Fruit fly (Drosophila melanogaster) whole organism, prepupa: Measurements from ENCODE around the gene CG9411.

ENCODE experiments used
- Blimp-1 ChIP-seq: fragments of 200-800 bp; sonication (Bioruptor generic); optimal IDR thresholded peaks from 3 replicates; lab custom pipeline; 2017; ENCODE audit warnings: missing biosample characterization, missing genetic modification characterization, mild to moderate bottlenecking, moderate library complexity, missing genetic modification reagents
- CG10631 ChIP-seq: fragments of 200-800 bp; sonication (Bioruptor generic); optimal IDR thresholded peaks from 2 replicates; lab custom pipeline; 2016; ENCODE audit warnings: missing biosample characterization, missing genetic modification characterization
- CG11294 ChIP-seq: fragments of 200-800 bp; sonication (Bioruptor generic); IDR thresholded peaks from 2 replicates; pipeline ENCODE4 v1.3.6; 2022; ENCODE audit warnings: missing biosample characterization, missing genetic modification characterization
- CG11902 ChIP-seq: fragments of 200-800 bp; sonication (Bioruptor generic); optimal IDR thresholded peaks from 3 replicates; lab custom pipeline; 2016; ENCODE audit warnings: missing biosample characterization, missing genetic modification characterization
- CG15336 ChIP-seq: fragments of 200-800 bp; sonication (Bioruptor generic); IDR thresholded peaks from 2 replicates; pipeline ENCODE4 v1.3.6; 2022; ENCODE audit warnings: missing biosample characterization, missing genetic modification characterization
- CG1621 ChIP-seq: fragments of 200-800 bp; sonication (Bioruptor generic); optimal IDR thresholded peaks from 3 replicates; lab custom pipeline; 2018; ENCODE audit warnings: missing biosample characterization, mild to moderate bottlenecking, missing genetic modification characterization
- CG3032 ChIP-seq: fragments of 200-800 bp; optimal IDR thresholded peaks from 2 replicates; lab custom pipeline; 2019; ENCODE audit warnings: missing biosample characterization, mild to moderate bottlenecking, missing genetic modification characterization, moderate library complexity
- CG31627 ChIP-seq: fragments of 200-800 bp; sonication (Bioruptor generic); optimal IDR thresholded peaks from 3 replicates; lab custom pipeline; 2016; ENCODE audit warnings: missing biosample characterization, missing genetic modification characterization
- CG34406 ChIP-seq: fragments of 200-800 bp; sonication (Bioruptor generic); optimal IDR thresholded peaks from 3 replicates; lab custom pipeline; 2016; ENCODE audit warnings: missing biosample characterization, missing genetic modification characterization
- CG4318 ChIP-seq: fragments of 200-800 bp; sonication (Bioruptor generic); optimal IDR thresholded peaks from 3 replicates; lab custom pipeline; 2017; ENCODE audit warnings: missing biosample characterization, mild to moderate bottlenecking, missing genetic modification characterization
- CG6163 ChIP-seq: fragments of 200-800 bp; sonication (Bioruptor generic); IDR thresholded peaks from 3 replicates; pipeline ENCODE4 v1.3.6; 2022; ENCODE audit warnings: missing biosample characterization, missing genetic modification characterization
- CG6792 ChIP-seq: fragments of 200-800 bp; sonication (Bioruptor generic); optimal IDR thresholded peaks from 3 replicates; lab custom pipeline; 2016; ENCODE audit warnings: missing biosample characterization, missing genetic modification characterization
- CG6808 ChIP-seq: fragments of 200-800 bp; sonication (Bioruptor generic); optimal IDR thresholded peaks from 3 replicates; lab custom pipeline; 2017; ENCODE audit warnings: missing biosample characterization, missing genetic modification characterization, mild to moderate bottlenecking, moderate library complexity, missing genetic modification reagents
- CG6854 ChIP-seq: fragments of 200-800 bp; sonication (Bioruptor generic); optimal IDR thresholded peaks from 2 replicates; lab custom pipeline; 2017; ENCODE audit warnings: missing biosample characterization, mild to moderate bottlenecking, missing genetic modification characterization
- CG7368 ChIP-seq: fragments of 200-800 bp; sonication (Bioruptor generic); optimal IDR thresholded peaks from 3 replicates; lab custom pipeline; 2016; ENCODE audit warnings: missing biosample characterization, missing genetic modification characterization
- CG8632 ChIP-seq: fragments of 200-800 bp; sonication (Bioruptor generic); optimal IDR thresholded peaks from 3 replicates; lab custom pipeline; 2016; ENCODE audit warnings: missing biosample characterization, missing genetic modification characterization
- CG9139 ChIP-seq: fragments of 200-800 bp; sonication (Bioruptor generic); optimal IDR thresholded peaks from 3 replicates; lab custom pipeline; 2017; ENCODE audit warnings: missing biosample characterization, mild to moderate bottlenecking, missing genetic modification characterization
- Eip75B ChIP-seq: fragments of 200-800 bp; sonication (Bioruptor generic); optimal IDR thresholded peaks from 3 replicates; lab custom pipeline; 2016; ENCODE audit warnings: missing biosample characterization, missing genetic modification characterization
- Eip78C ChIP-seq: fragments of 200-800 bp; sonication (Bioruptor generic); peaks from one replicate; lab custom pipeline; 2016; ENCODE audit warnings: missing biosample characterization, missing genetic modification characterization
- Eip93F ChIP-seq: fragments of 200-800 bp; sonication (Bioruptor generic); optimal IDR thresholded peaks from 2 replicates; lab custom pipeline; 2016; ENCODE audit warnings: missing biosample characterization, mild to moderate bottlenecking, missing genetic modification characterization
- Ets21C ChIP-seq: fragments of 200-800 bp; sonication (Bioruptor generic); optimal IDR thresholded peaks from 3 replicates; lab custom pipeline; 2016; ENCODE audit warnings: missing biosample characterization, missing genetic modification characterization
- Ets96B ChIP-seq: fragments of 200-800 bp; optimal IDR thresholded peaks from 2 replicates; lab custom pipeline; 2019; ENCODE audit warnings: missing biosample characterization, mild to moderate bottlenecking, missing genetic modification characterization, moderate library complexity
- Gug ChIP-seq: fragments of 200-800 bp; sonication (Bioruptor generic); IDR thresholded peaks from 2 replicates; pipeline ENCODE4 v1.3.6; 2022; ENCODE audit warnings: missing biosample characterization, missing genetic modification characterization
- Hr38 ChIP-seq: sonication (Bioruptor generic); optimal IDR thresholded peaks from 2 replicates; lab custom pipeline; 2016; ENCODE audit warnings: missing biosample characterization, missing genetic modification characterization
- Hr39 ChIP-seq: fragments of 200-800 bp; sonication (Bioruptor generic); optimal IDR thresholded peaks from 2 replicates; lab custom pipeline; 2016; ENCODE audit warnings: missing biosample characterization, missing genetic modification characterization
- Hr4 ChIP-seq: fragments of 200-800 bp; sonication (Bioruptor generic); optimal IDR thresholded peaks from 3 replicates; lab custom pipeline; 2016; ENCODE audit warnings: missing biosample characterization, missing genetic modification characterization
- OdsH ChIP-seq: fragments of 200-800 bp; sonication (Bioruptor generic); optimal IDR thresholded peaks from 3 replicates; lab custom pipeline; 2016; ENCODE audit warnings: missing biosample characterization, missing genetic modification characterization
- Smox ChIP-seq: fragments of 200-800 bp; sonication (Bioruptor generic); optimal IDR thresholded peaks from 3 replicates; lab custom pipeline; 2016; ENCODE audit warnings: missing biosample characterization, missing genetic modification characterization
- Sox14 ChIP-seq: fragments of 200-800 bp; sonication (Bioruptor generic); optimal IDR thresholded peaks from 3 replicates; lab custom pipeline; 2016; ENCODE audit warnings: missing biosample characterization, missing genetic modification characterization
- Sox15 ChIP-seq: fragments of 200-800 bp; sonication (Bioruptor generic); optimal IDR thresholded peaks from 3 replicates; lab custom pipeline; 2016; ENCODE audit warnings: missing biosample characterization, missing genetic modification characterization
- acj6 ChIP-seq: fragments of 200-800 bp; sonication (Bioruptor generic); optimal IDR thresholded peaks from 3 replicates; lab custom pipeline; 2016; ENCODE audit warnings: missing biosample characterization, missing genetic modification characterization
- dsx ChIP-seq: fragments of 200-800 bp; optimal IDR thresholded peaks from 3 replicates; lab custom pipeline; 2019; ENCODE audit warnings: missing biosample characterization, mild to moderate bottlenecking, missing genetic modification characterization, moderate library complexity; ENCODE audit not compliant: poor library complexity, severe bottlenecking
- eg ChIP-seq: fragments of 200-800 bp; sonication (Bioruptor generic); IDR thresholded peaks from 3 replicates; pipeline ENCODE4 v1.3.6; 2022; ENCODE audit warnings: missing biosample characterization, missing genetic modification characterization
- esn ChIP-seq: fragments of 200-800 bp; sonication (Bioruptor generic); optimal IDR thresholded peaks from 2 replicates; lab custom pipeline; 2016; ENCODE audit warnings: missing biosample characterization, mild to moderate bottlenecking, missing genetic modification characterization, moderate library complexity
- fd59A ChIP-seq: fragments of 200-800 bp; sonication (Bioruptor generic); optimal IDR thresholded peaks from 2 replicates; lab custom pipeline; 2017; ENCODE audit warnings: missing biosample characterization, mild to moderate bottlenecking, missing genetic modification characterization, missing genetic modification reagents
- fd85E ChIP-seq: fragments of 200-800 bp; sonication (Bioruptor generic); optimal IDR thresholded peaks from 3 replicates; lab custom pipeline; 2016; ENCODE audit warnings: missing biosample characterization, missing genetic modification characterization
- fkh ChIP-seq: fragments of 200-800 bp; sonication (Bioruptor generic); optimal IDR thresholded peaks from 3 replicates; lab custom pipeline; 2017; ENCODE audit warnings: missing biosample characterization, mild to moderate bottlenecking, missing genetic modification characterization, moderate library complexity
- lz ChIP-seq: fragments of 200-800 bp; sonication (Bioruptor generic); optimal IDR thresholded peaks from 3 replicates; lab custom pipeline; 2016; ENCODE audit warnings: missing biosample characterization, missing genetic modification characterization
- net ChIP-seq: fragments of 200-800 bp; sonication (Bioruptor generic); optimal IDR thresholded peaks from 3 replicates; lab custom pipeline; 2016; ENCODE audit warnings: missing biosample characterization, missing genetic modification characterization
- pdm3 ChIP-seq: fragments of 200-800 bp; sonication (Bioruptor generic); optimal IDR thresholded peaks from 3 replicates; lab custom pipeline; 2016; ENCODE audit warnings: missing biosample characterization, missing genetic modification characterization
- spab ChIP-seq: fragments of 200-800 bp; sonication (Bioruptor generic); optimal IDR thresholded peaks from 2 replicates; lab custom pipeline; 2017; ENCODE audit warnings: missing biosample characterization, mild to moderate bottlenecking, missing genetic modification characterization, missing genetic modification reagents
- svp ChIP-seq: fragments of 200-800 bp; sonication (Bioruptor generic); peaks from one replicate; lab custom pipeline; 2016; ENCODE audit warnings: missing biosample characterization, missing genetic modification characterization
- vri ChIP-seq: fragments of 200-800 bp; sonication (Bioruptor generic); optimal IDR thresholded peaks from 3 replicates; lab custom pipeline; 2016; ENCODE audit warnings: missing biosample characterization, mild to moderate bottlenecking, missing genetic modification characterization

The CG9411 gene

DNA sequence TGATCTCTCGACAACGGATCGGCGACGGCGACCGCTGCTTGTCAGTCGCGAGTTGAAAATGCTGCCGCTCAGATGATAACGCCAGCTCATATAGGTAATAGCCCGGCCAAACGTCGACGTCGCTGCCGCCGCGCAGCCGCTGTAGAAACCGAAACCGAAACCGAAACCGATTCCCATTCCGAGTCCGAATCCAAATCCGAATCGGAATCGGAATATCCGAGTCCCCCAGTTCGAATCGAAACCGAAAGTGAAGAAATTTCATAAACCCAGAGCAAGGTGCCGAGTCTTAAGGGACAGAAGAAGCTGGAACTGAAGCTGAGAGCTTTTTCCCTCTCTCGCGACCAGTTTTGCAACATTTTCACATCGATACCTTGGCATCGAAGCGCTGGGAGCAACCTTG lies at the start of gene CG9411:
TSS of gene CG9411 (minus strand) at position 67 of the 400 bp plus-strand sequence.
- TF ChIP-seq CG1621 (tag; lab: Kevin White, UChicago) = no peak
- TF ChIP-seq net (GFP tag; lab: Kevin White, UChicago) = no peak
- TF ChIP-seq Eip78C (GFP tag; lab: Kevin White, UChicago) = peak; percentile 45
- peak; percentile 85 for TF ChIP-seq Blimp-1 (GFP tag; lab: Kevin White, UChicago)
- peak; percentile 23 for TF ChIP-seq dsx

DNA sequence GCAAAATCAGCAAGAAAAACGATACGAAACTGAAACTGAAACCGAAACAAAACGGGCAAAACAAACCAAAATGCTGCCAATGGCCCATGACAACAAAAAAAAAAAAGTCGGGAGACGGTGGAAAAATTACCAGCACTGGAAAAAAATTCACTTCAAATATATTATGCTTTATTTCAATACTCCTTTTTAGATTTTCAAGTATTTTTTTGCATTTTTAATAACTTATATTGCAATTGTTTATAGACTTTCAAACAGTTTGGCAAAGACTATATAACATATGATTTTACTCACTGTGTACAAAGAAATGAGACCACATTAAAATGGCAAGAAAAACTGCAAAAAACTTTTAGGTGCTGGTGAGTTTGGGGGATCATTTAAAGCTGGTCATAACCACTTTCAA lies 21.1 kb upstream of the CG9411 start:
- peak; percentile 29 for TF ChIP-seq svp
- no peak for TF ChIP-seq CG9139 (GFP tag; lab: Kevin White, UChicago)
- TF ChIP-seq esn = no peak
- peak; percentile 2 for TF ChIP-seq Hr4 (GFP tag; lab: Kevin White, UChicago)
- no peak for TF ChIP-seq fd59A (GFP tag; lab: Kevin White, UChicago)
- no peak for TF ChIP-seq Hr38 (GFP tag; lab: Kevin White, UChicago)
- 0 out of 3 replicates have a peak, but pooled peaks have one; percentile 34 for TF ChIP-seq eg (GFP tag; lab: Robert Waterston, UW)
- no peak for TF ChIP-seq net (GFP tag; lab: Kevin White, UChicago)
- TF ChIP-seq Eip78C (GFP tag; lab: Kevin White, UChicago) = peak; percentile 62

DNA sequence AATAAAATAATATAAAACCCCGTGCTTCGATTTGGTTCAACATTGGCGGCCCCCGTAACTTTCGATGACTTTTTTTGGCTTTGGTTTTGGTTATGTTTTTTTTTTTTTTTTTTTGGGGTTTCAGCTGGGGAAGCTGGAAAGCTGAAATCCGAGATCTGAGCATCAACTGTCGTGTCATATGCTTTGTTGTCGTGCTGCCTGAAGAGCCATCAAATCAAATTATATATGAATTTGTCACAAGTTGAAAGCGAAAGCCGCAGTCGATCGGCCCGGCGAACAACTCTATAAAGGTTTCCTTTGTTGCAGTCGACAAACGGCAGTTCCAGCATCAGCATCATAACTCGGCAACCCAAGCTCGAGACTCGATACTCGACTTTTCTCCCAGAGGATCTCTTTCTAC lies 15.9 kb upstream of the CG9411 start, which contains the start of gene CG12540:
TSS of gene CG12540 (plus strand) at position 301 of the 400 bp plus-strand sequence.
- TF ChIP-seq svp (peak; percentile 7), acj6 (GFP tag; lab: Kevin White, UChicago) (no peak), net (GFP tag; lab: Kevin White, UChicago) (no peak), fd85E (GFP tag; lab: Kevin White, UChicago) (no peak)

dm6 chrX:14493779-14494401 lies 14.0 kb upstream of the CG9411 start:
- no peak for TF ChIP-seq Hr38 (GFP tag; lab: Kevin White, UChicago)
- no peak for TF ChIP-seq Eip93F
- peak; percentile 80 for TF ChIP-seq CG6792
- peak; percentile 62 for TF ChIP-seq CG11902
- TF ChIP-seq CG11294 (GFP tag; lab: Robert Waterston, UW) = no peak
- peak; percentile 93 for TF ChIP-seq Eip78C (GFP tag; lab: Kevin White, UChicago)
- no peak for TF ChIP-seq CG1621 (tag; lab: Kevin White, UChicago)
- TF ChIP-seq Ets96B (tag; lab: Kevin White, UChicago) = peak; percentile 1
- peak; percentile 68 for TF ChIP-seq CG7368 (GFP tag; lab: Kevin White, UChicago)
- TF ChIP-seq dsx = no peak
- TF ChIP-seq Sox14 (GFP tag; lab: Kevin White, UChicago) = peak; percentile 44
- no peak for TF ChIP-seq CG4318 (GFP tag; lab: Kevin White, UChicago)
- TF ChIP-seq CG6163 (GFP tag; lab: Robert Waterston, UW) = peak; percentile 70
- no peak for TF ChIP-seq fkh (GFP tag; lab: Kevin White, UChicago)
- no peak for TF ChIP-seq CG3032
- TF ChIP-seq acj6 (GFP tag; lab: Kevin White, UChicago) = peak; percentile 67
- TF ChIP-seq Smox = peak; percentile 72
- 0 out of 3 replicates have a peak, but pooled peaks have one; percentile 28 for TF ChIP-seq eg (GFP tag; lab: Robert Waterston, UW)
- TF ChIP-seq Eip75B (GFP tag; lab: Kevin White, UChicago) = peak; percentile 61
- peak; percentile 56 for TF ChIP-seq Ets21C (GFP tag; lab: Kevin White, UChicago)
- TF ChIP-seq Sox15 (GFP tag; lab: Kevin White, UChicago) = peak; percentile 66
- TF ChIP-seq CG31627 (GFP tag; lab: Kevin White, UChicago) = peak; percentile 61
- TF ChIP-seq pdm3 (GFP tag; lab: Kevin White, UChicago) = peak; percentile 73
- TF ChIP-seq lz (GFP tag; lab: Kevin White, UChicago) = peak; percentile 68
- no peak for TF ChIP-seq CG15336 (GFP tag; lab: Robert Waterston, UW)
- TF ChIP-seq Blimp-1 (GFP tag; lab: Kevin White, UChicago) = peak; percentile 78
- TF ChIP-seq spab (GFP tag; lab: Kevin White, UChicago) = no peak
- TF ChIP-seq CG6808 = no peak
- TF ChIP-seq CG34406 = peak; percentile 75
- TF ChIP-seq CG6854 (GFP tag; lab: Kevin White, UChicago) = no peak
- peak; percentile 78 for TF ChIP-seq CG8632
- TF ChIP-seq esn = peak; percentile 72
- TF ChIP-seq fd59A (GFP tag; lab: Kevin White, UChicago) = no peak
- TF ChIP-seq vri (GFP tag; lab: Kevin White, UChicago) = peak; percentile 57
- peak; percentile 57 for TF ChIP-seq CG10631 (GFP tag; lab: Kevin White, UChicago)
- TF ChIP-seq OdsH = peak; percentile 76
- TF ChIP-seq CG9139 (GFP tag; lab: Kevin White, UChicago) = no peak
- no peak for TF ChIP-seq Gug (GFP tag; lab: Robert Waterston, UW)
- peak; percentile 72 for TF ChIP-seq Hr39
